Fruit fly (Drosophila melanogaster): ENCODE measurements around the gene CG13004.

Gene CG13004

dm6 chrX:16815168-16815567, 20.2 kb downstream of the CG13004 start (continued):
- TF ChIP-seq Gsc (GFP tag; IDR thresholded peaks at IDR 0.05) (no peak), jing (GFP tag; optimal IDR thresholded peaks at IDR 0.05) (no peak), ind (GFP tag; optimal IDR thresholded peaks at IDR 0.05) (peak; percentile 23), lmd (GFP tag; IDR thresholded peaks at IDR 0.05) (0 out of 2 replicates have a peak, but pooled peaks have one; percentile 11), CG10147 (GFP tag; optimal IDR thresholded peaks at IDR 0.05) (no peak), Hey (tag; optimal IDR thresholded peaks at IDR 0.05) (no peak), CG30431 (GFP tag; optimal IDR thresholded peaks at IDR 0.05) (no peak), Dfd (GFP tag; optimal IDR thresholded peaks at IDR 0.05) (no peak), sug (tag; optimal IDR thresholded peaks at IDR 0.05) (no peak), bowl (GFP tag; IDR thresholded peaks at IDR 0.05) (no peak), eve (GFP tag; optimal IDR thresholded peaks at IDR 0.05) (peak in 1 of 2 experiments; percentile 18), CG8281 (tag; optimal IDR thresholded peaks at IDR 0.05) (no peak), Ravus (GFP tag; IDR thresholded peaks at IDR 0.05) (no peak), tgo (GFP tag; IDR thresholded peaks at IDR 0.05) (peak; percentile 31; the same call in 1 of the 3 replicates), gem (tag; optimal IDR thresholded peaks at IDR 0.05) (peak; percentile 36)

- no peak for TF ChIP-seq repo (GFP tag; optimal IDR thresholded peaks at IDR 0.05)
- TF ChIP-seq HLH3B (GFP tag; IDR thresholded peaks at IDR 0.05), result 0 out of 2 replicates have a peak, but pooled peaks have one; percentile 12
- peak; percentile 36 for TF ChIP-seq Med (GFP tag)
- TF ChIP-seq CG9932 (GFP tag; IDR thresholded peaks at IDR 0.05), result no peak
- no peak for TF ChIP-seq ssp (GFP tag; IDR thresholded peaks at IDR 0.05)
- TF ChIP-seq kah (GFP tag; optimal IDR thresholded peaks at IDR 0.05), result no peak
- TF ChIP-seq peb (GFP tag; IDR thresholded peaks at IDR 0.05), result no peak
- TF ChIP-seq Drgx (GFP tag; IDR thresholded peaks at IDR 0.05), result peak; percentile 21; the same call in 1 of the 2 replicates
- TF ChIP-seq HLH4C (GFP tag; IDR thresholded peaks at IDR 0.05; ENCODE audit: partially characterized antibody), result no peak
- TF ChIP-seq CG12071 (GFP tag; optimal IDR thresholded peaks at IDR 0.05), result no peak
- TF ChIP-seq slbo (GFP tag; IDR thresholded peaks at IDR 0.05), result no peak
- peak; percentile 8 for TF ChIP-seq CG15269 (tag; optimal IDR thresholded peaks at IDR 0.05)
- TF ChIP-seq Dad (GFP tag; optimal IDR thresholded peaks at IDR 0.05), result no peak
- peak; percentile 76 for TF ChIP-seq sens (GFP tag)
- TF ChIP-seq da (GFP tag; optimal IDR thresholded peaks at IDR 0.05), result no peak
- no peak for TF ChIP-seq CG5180 (GFP tag; optimal IDR thresholded peaks at IDR 0.05)
- peak; percentile 10 for TF ChIP-seq CG1603 (tag; optimal IDR thresholded peaks at IDR 0.05)
- TF ChIP-seq pb (GFP tag; optimal IDR thresholded peaks at IDR 0.05), result no peak
- TF ChIP-seq phol (tag; optimal IDR thresholded peaks at IDR 0.05), result peak; percentile 9
- peak; percentile 20 for TF ChIP-seq CG7839 (tag; optimal IDR thresholded peaks at IDR 0.05)
- peak; percentile 2 for TF ChIP-seq bcd (GFP tag; optimal IDR thresholded peaks at IDR 0.05)
- no peak for TF ChIP-seq CG18011 (GFP tag; optimal IDR thresholded peaks at IDR 0.05)
- no peak for TF ChIP-seq prd (optimal IDR thresholded peaks at IDR 0.05)
- 0 out of 3 replicates have a peak, but pooled peaks have one; percentile 12 for TF ChIP-seq prd (GFP tag; IDR thresholded peaks at IDR 0.05)
- TF ChIP-seq Jarid2 (GFP tag; optimal IDR thresholded peaks at IDR 0.05), result no peak
- peak; percentile 4 for TF ChIP-seq CG2678 (tag; optimal IDR thresholded peaks at IDR 0.05)
- peak; percentile 57 for TF ChIP-seq Ets65A (GFP tag)
- no peak for TF ChIP-seq CG15073 (GFP tag; optimal IDR thresholded peaks at IDR 0.05)
- TF ChIP-seq CG11723 (GFP tag; optimal IDR thresholded peaks at IDR 0.05), result no peak
- TF ChIP-seq Ssrp (tag; optimal IDR thresholded peaks at IDR 0.05), result no peak
- peak in 1 of 2 experiments; percentile 20 for TF ChIP-seq Hr51 (GFP tag; optimal IDR thresholded peaks at IDR 0.05)
- TF ChIP-seq dysf (GFP tag; IDR thresholded peaks at IDR 0.05), result 0 out of 3 replicates have a peak, but pooled peaks have one; percentile 30
- TF ChIP-seq Hsf (GFP tag; optimal IDR thresholded peaks at IDR 0.05), result no peak
- no peak for TF ChIP-seq D19B (GFP tag; optimal IDR thresholded peaks at IDR 0.05)
- peak; percentile 46 for TF ChIP-seq dmrt99B (tag; optimal IDR thresholded peaks at IDR 0.05)
- TF ChIP-seq insv (GFP tag; optimal IDR thresholded peaks at IDR 0.05), result no peak
Observed at dm6 chrX:16814351-16814750, 21.0 kb downstream of the CG13004 start.

Data from whole organism, embryonic.